Worm (Caenorhabditis elegans): ENCODE results near the gene lgc-23.

DNA sequence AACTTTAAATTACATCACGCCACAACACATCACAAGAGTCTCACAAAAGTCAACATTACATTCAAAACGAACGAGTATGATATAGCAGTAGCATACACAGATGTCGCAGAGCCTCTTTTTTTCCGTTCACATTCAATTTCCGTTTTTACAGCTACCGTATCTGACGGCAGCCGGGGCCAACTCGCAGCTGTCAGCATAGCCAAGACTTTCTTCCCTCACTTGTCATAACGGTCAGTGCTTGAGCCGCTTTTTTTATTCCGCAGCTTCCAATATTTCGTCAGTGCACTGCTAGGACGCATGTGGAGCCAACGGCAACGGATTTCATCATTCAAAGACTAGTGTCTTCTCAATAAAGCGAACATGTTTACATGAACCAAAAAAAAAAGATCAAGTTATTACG, 29.0 kb downstream of the lgc-23 start:
- TF ChIP-seq skn-1 (tag; optimal IDR thresholded peaks at IDR 0.05) (no peak), snpc-4 (tag; optimal IDR thresholded peaks at IDR 0.05) (no peak), gei-8 (GFP tag; optimal IDR thresholded peaks at IDR 0.05) (no peak), nhr-76 (tag; optimal IDR thresholded peaks at IDR 0.05) (no peak), ZK546.5 (tag; optimal IDR thresholded peaks at IDR 0.05) (no peak), lin-15B (tag; optimal IDR thresholded peaks at IDR 0.05) (no peak), unc-62 (GFP tag; optimal IDR thresholded peaks at IDR 0.05 in 1 of 2) (peak in 1 of 2 experiments; percentile 93), unc-62 (tag; optimal IDR thresholded peaks at IDR 0.05) (no peak)

Measured in whole organism, L4 larva.